Fruit fly (Drosophila melanogaster) whole organism, embryonic: Measurements from ENCODE around the gene CG15254.

Source experiments
- Adf1 ChIP-seq: fragments of 200-800 bp; sonication (Bioruptor generic); IDR thresholded peaks from 2 replicates; pipeline ENCODE4 v1.3.6; 2022; ENCODE audit warnings: missing biosample characterization, missing genetic modification characterization
- CG10267 ChIP-seq: fragments of 200-800 bp; sonication (Bioruptor generic); optimal IDR thresholded peaks from 2 replicates; lab custom pipeline; 2018; ENCODE audit warnings: missing biosample characterization, mild to moderate bottlenecking, missing genetic modification characterization, moderate library complexity
- CG10274 ChIP-seq: fragments of 200-800 bp; sonication (Bioruptor generic); optimal IDR thresholded peaks from 3 replicates; lab custom pipeline; 2017; ENCODE audit warnings: missing biosample characterization, mild to moderate bottlenecking, missing genetic modification characterization
- CG10543 ChIP-seq: fragments of 200-800 bp; sonication (Bioruptor generic); optimal IDR thresholded peaks from 3 replicates; lab custom pipeline; 2017; ENCODE audit warnings: missing biosample characterization, mild to moderate bottlenecking, missing genetic modification characterization, moderate library complexity
- CG10654 ChIP-seq: fragments of 200-800 bp; sonication (Bioruptor generic); optimal IDR thresholded peaks from 2 replicates; lab custom pipeline; 2016; ENCODE audit warnings: missing biosample characterization, missing genetic modification characterization
- CG1233 ChIP-seq: fragments of 200-800 bp; sonication (Bioruptor generic); optimal IDR thresholded peaks from 4 replicates; lab custom pipeline; 2018; ENCODE audit warnings: missing biosample characterization, mild to moderate bottlenecking, missing genetic modification characterization
- CG12942 ChIP-seq: fragments of 200-800 bp; sonication (Bioruptor generic); optimal IDR thresholded peaks from 3 replicates; lab custom pipeline; 2016; ENCODE audit warnings: missing biosample characterization, missing genetic modification characterization
- CG13894 ChIP-seq: fragments of 200-800 bp; sonication (Bioruptor generic); optimal IDR thresholded peaks from 3 replicates; lab custom pipeline; 2018; ENCODE audit warnings: missing biosample characterization, mild to moderate bottlenecking, missing genetic modification characterization, moderate library complexity
- CG14050 ChIP-seq: fragments of 200-800 bp; sonication (Bioruptor generic); IDR thresholded peaks from 3 replicates; pipeline ENCODE4 v1.3.6; 2022; ENCODE audit warnings: missing biosample characterization, missing genetic modification characterization
- CG14710 ChIP-seq: fragments of 200-800 bp; sonication (Bioruptor generic); optimal IDR thresholded peaks from 3 replicates; lab custom pipeline; 2019; ENCODE audit warnings: missing biosample characterization, mild to moderate bottlenecking, missing genetic modification characterization, moderate library complexity
- CG15073 ChIP-seq: fragments of 200-800 bp; sonication (Bioruptor generic); optimal IDR thresholded peaks from 2 replicates; lab custom pipeline; 2016; ENCODE audit warnings: missing biosample characterization, missing genetic modification characterization
- CG16863 ChIP-seq: fragments of 200-800 bp; sonication (Bioruptor generic); optimal IDR thresholded peaks from 3 replicates; lab custom pipeline; 2016; ENCODE audit warnings: missing biosample characterization, missing genetic modification characterization
- CG30431 ChIP-seq: fragments of 200-800 bp; sonication (Bioruptor generic); optimal IDR thresholded peaks from 2 replicates; lab custom pipeline; 2017; ENCODE audit warnings: missing biosample characterization, missing genetic modification characterization
- CG3726 ChIP-seq: fragments of 200-800 bp; sonication (Bioruptor generic); IDR thresholded peaks from 3 replicates; pipeline ENCODE4, ENCODE4 v1.3.6; 2022; ENCODE audit warnings: missing biosample characterization, missing genetic modification characterization
- CG4404 ChIP-seq: fragments of 200-800 bp; sonication (Bioruptor generic); IDR thresholded peaks from 2 replicates; pipeline ENCODE4 v1.3.6; 2022; ENCODE audit warnings: missing biosample characterization, missing genetic modification characterization
- CG4424 ChIP-seq: fragments of 200-800 bp; sonication (Bioruptor generic); optimal IDR thresholded peaks from 3 replicates; lab custom pipeline; 2016; ENCODE audit warnings: missing biosample characterization, missing genetic modification characterization
- CG6175 ChIP-seq: fragments of 200-800 bp; sonication (Bioruptor generic); IDR thresholded peaks from 3 replicates; pipeline ENCODE4 v1.3.6; 2022; ENCODE audit warnings: missing biosample characterization, missing genetic modification characterization
- CG6854 ChIP-seq: fragments of 200-800 bp; sonication (Bioruptor generic); optimal IDR thresholded peaks from 3 replicates; lab custom pipeline; 2017; ENCODE audit warnings: missing biosample characterization, mild to moderate bottlenecking, missing genetic modification characterization
- CG7745 ChIP-seq: fragments of 200-800 bp; sonication (Bioruptor generic); optimal IDR thresholded peaks from 2 replicates; lab custom pipeline; 2018; ENCODE audit warnings: missing biosample characterization, mild to moderate bottlenecking, missing genetic modification characterization, moderate library complexity
- CG8359 ChIP-seq: fragments of 200-800 bp; sonication (Bioruptor generic); optimal IDR thresholded peaks from 2 replicates; lab custom pipeline; 2017; ENCODE audit warnings: missing biosample characterization, mild to moderate bottlenecking, missing genetic modification characterization, borderline replicate concordance
- CG8944 ChIP-seq: fragments of 200-800 bp; sonication (Bioruptor generic); optimal IDR thresholded peaks from 3 replicates; lab custom pipeline; 2016; ENCODE audit warnings: missing biosample characterization, missing genetic modification characterization
- CG9437 ChIP-seq: fragments of 200-800 bp; sonication (Bioruptor generic); optimal IDR thresholded peaks from 2 replicates; lab custom pipeline; 2018; ENCODE audit warnings: missing biosample characterization, mild to moderate bottlenecking, missing genetic modification characterization
- CTCF ChIP-seq: fragments of 200-800 bp; sonication (Bioruptor generic); optimal IDR thresholded peaks from 2 replicates; lab custom pipeline; 2017; ENCODE audit warnings: missing biosample characterization, mild to moderate bottlenecking, missing genetic modification characterization, moderate library complexity
- D19A ChIP-seq: fragments of 200-800 bp; optimal IDR thresholded peaks from 3 replicates; lab custom pipeline; 2019; ENCODE audit warnings: missing biosample characterization, mild to moderate bottlenecking, missing genetic modification characterization, moderate library complexity
- Dref ChIP-seq: fragments of 200-800 bp; sonication (Bioruptor generic); IDR thresholded peaks from 2 replicates; pipeline ENCODE4 v1.3.6; 2022; ENCODE audit warnings: missing biosample characterization, missing genetic modification characterization
- Fer3 ChIP-seq: fragments of 200-800 bp; sonication (Bioruptor generic); optimal IDR thresholded peaks from 2 replicates; lab custom pipeline; 2018; ENCODE audit warnings: missing biosample characterization, mild to moderate bottlenecking, missing genetic modification characterization, moderate library complexity
- HHEX ChIP-seq: fragments of 200-800 bp; sonication (Bioruptor generic); optimal IDR thresholded peaks from 3 replicates; lab custom pipeline; 2017; ENCODE audit warnings: missing biosample characterization, mild to moderate bottlenecking, missing genetic modification characterization, missing genetic modification reagents
- HLH54F ChIP-seq: fragments of 200-800 bp; sonication (Bioruptor generic); optimal IDR thresholded peaks from 3 replicates; lab custom pipeline; 2016; ENCODE audit warnings: missing biosample characterization, missing genetic modification characterization
- Hand ChIP-seq: fragments of 200-800 bp; sonication (Bioruptor generic); optimal IDR thresholded peaks from 2 replicates; lab custom pipeline; 2017; ENCODE audit warnings: mild to moderate bottlenecking, missing biosample characterization, missing genetic modification reagents, missing genetic modification characterization
- Max ChIP-seq: fragments of 200-800 bp; sonication (Bioruptor generic); optimal IDR thresholded peaks from 2 replicates; lab custom pipeline; 2016; ENCODE audit warnings: missing biosample characterization, mild to moderate bottlenecking, missing genetic modification characterization
- Pdp1 ChIP-seq, 2 experiments: fragments of 200-800 bp; sonication (Bioruptor generic); optimal IDR thresholded peaks; 3 replicates each; lab custom pipeline; 2016; ENCODE audit warnings: missing biosample characterization in 2 of 2, missing genetic modification characterization in 2 of 2, mild to moderate bottlenecking in 1 of 2, moderate library complexity in 1 of 2
- ac ChIP-seq: fragments of 200-800 bp; sonication (Bioruptor generic); optimal IDR thresholded peaks from 3 replicates; lab custom pipeline; 2017; ENCODE audit warnings: missing biosample characterization, mild to moderate bottlenecking, missing genetic modification characterization
- ato ChIP-seq: fragments of 200-800 bp; sonication (Bioruptor generic); IDR thresholded peaks from 2 replicates; pipeline ENCODE4 v1.3.6; 2022; ENCODE audit warnings: missing biosample characterization, missing genetic modification characterization; ENCODE audit not compliant: partially characterized antibody
- bigmax ChIP-seq: fragments of 200-800 bp; sonication (Bioruptor generic); optimal IDR thresholded peaks from 2 replicates; lab custom pipeline; 2018; ENCODE audit warnings: missing biosample characterization, mild to moderate bottlenecking, missing genetic modification characterization
- cas ChIP-seq: fragments of 200-800 bp; sonication (Bioruptor generic); IDR thresholded peaks from 2 replicates; pipeline ENCODE4 v1.3.6; 2022; ENCODE audit warnings: missing biosample characterization, missing genetic modification characterization
- ci ChIP-seq: fragments of 200-800 bp; sonication (Bioruptor generic); IDR thresholded peaks from 3 replicates; pipeline ENCODE4 v1.3.6; 2022; ENCODE audit warnings: missing biosample characterization, missing genetic modification characterization
- disco-r ChIP-seq: fragments of 200-800 bp; sonication (Bioruptor generic); optimal IDR thresholded peaks from 2 replicates; lab custom pipeline; 2016; ENCODE audit warnings: missing biosample characterization, missing genetic modification characterization
- dmrt11E ChIP-seq: fragments of 200-800 bp; sonication (Bioruptor generic); optimal IDR thresholded peaks from 3 replicates; lab custom pipeline; 2018; ENCODE audit warnings: missing biosample characterization, mild to moderate bottlenecking, missing genetic modification characterization, moderate library complexity
- esg ChIP-seq: fragments of 200-800 bp; sonication (Bioruptor generic); conservative IDR thresholded peaks from 2 replicates; pipeline ENCODE4 v1.3.6; 2022; ENCODE audit warnings: missing biosample characterization, missing genetic modification characterization
- ftz-f1 ChIP-seq: fragments of 200-800 bp; sonication (Bioruptor generic); optimal IDR thresholded peaks from 2 replicates; lab custom pipeline; 2016; ENCODE audit warnings: missing biosample characterization, missing genetic modification characterization
- gcm ChIP-seq: fragments of 200-800 bp; sonication (Bioruptor generic); optimal IDR thresholded peaks from 2 replicates; lab custom pipeline; 2019; ENCODE audit warnings: missing biosample characterization, mild to moderate bottlenecking, missing genetic modification characterization, moderate library complexity
- grau ChIP-seq: fragments of 200-800 bp; optimal IDR thresholded peaks from 3 replicates; lab custom pipeline; 2019; ENCODE audit warnings: missing biosample characterization, mild to moderate bottlenecking, missing genetic modification characterization, moderate library complexity
- jing ChIP-seq: fragments of 200-800 bp; sonication (Bioruptor generic); optimal IDR thresholded peaks from 2 replicates; lab custom pipeline; 2018; ENCODE audit warnings: missing biosample characterization, mild to moderate bottlenecking, missing genetic modification characterization
- mam ChIP-seq: fragments of 200-800 bp; sonication (Bioruptor generic); optimal IDR thresholded peaks from 3 replicates; lab custom pipeline; 2016; ENCODE audit warnings: missing biosample characterization, missing genetic modification characterization
- pb ChIP-seq: fragments of 200-800 bp; sonication (Bioruptor generic); optimal IDR thresholded peaks from 3 replicates; lab custom pipeline; 2016; ENCODE audit warnings: missing biosample characterization, missing genetic modification characterization
- peb ChIP-seq: fragments of 200-800 bp; sonication (Bioruptor generic); IDR thresholded peaks from 2 replicates; pipeline ENCODE4 v1.3.6; 2022; ENCODE audit warnings: missing biosample characterization, missing genetic modification characterization
- pfk ChIP-seq: fragments of 200-800 bp; sonication (Bioruptor generic); optimal IDR thresholded peaks from 2 replicates; lab custom pipeline; 2018; ENCODE audit warnings: missing biosample characterization, mild to moderate bottlenecking, missing genetic modification characterization, moderate library complexity
- sd ChIP-seq: fragments of 200-800 bp; sonication (Bioruptor generic); optimal IDR thresholded peaks from 3 replicates; lab custom pipeline; 2018; ENCODE audit warnings: missing biosample characterization, mild to moderate bottlenecking, missing genetic modification characterization, moderate library complexity
- sens ChIP-seq: fragments of 200-800 bp; sonication (Bioruptor generic); peaks from one replicate; lab custom pipeline; 2016; ENCODE audit warnings: missing biosample characterization, missing genetic modification characterization
- sens-2 ChIP-seq: fragments of 200-800 bp; sonication (Bioruptor generic); IDR thresholded peaks from 2 replicates; pipeline ENCODE4 v1.3.6; 2022; ENCODE audit warnings: missing biosample characterization, missing genetic modification characterization
- sr ChIP-seq: fragments of 200-800 bp; sonication (Bioruptor generic); IDR thresholded peaks from 3 replicates; pipeline ENCODE4 v1.3.6; 2022; ENCODE audit warnings: missing biosample characterization, missing genetic modification characterization
- sug ChIP-seq: fragments of 200-800 bp; optimal IDR thresholded peaks from 2 replicates; lab custom pipeline; 2019; ENCODE audit warnings: missing biosample characterization, mild to moderate bottlenecking, missing genetic modification characterization, moderate library complexity
- zen ChIP-seq: fragments of 200-800 bp; sonication (Bioruptor generic); optimal IDR thresholded peaks from 3 replicates; lab custom pipeline; 2018; ENCODE audit warnings: missing biosample characterization, mild to moderate bottlenecking, missing genetic modification characterization, moderate library complexity

The CG15254 gene

DNA sequence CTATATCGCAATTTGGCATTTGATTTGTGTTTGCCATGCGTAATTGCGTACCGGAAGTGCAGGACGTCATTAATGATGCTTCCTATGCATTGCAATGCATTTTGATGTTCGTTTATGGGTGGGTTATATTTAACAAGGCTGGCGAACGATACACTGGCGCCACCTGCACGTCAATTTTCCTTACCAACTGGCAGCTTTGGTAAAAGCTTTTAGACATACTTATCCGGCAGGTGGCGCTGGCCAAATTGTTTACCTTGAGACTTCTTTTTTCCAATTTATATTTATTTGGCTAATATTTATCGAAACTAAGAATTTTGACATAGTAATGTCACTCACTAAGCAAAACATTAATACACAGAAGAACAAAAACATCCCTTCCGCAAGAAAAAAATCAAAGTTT lies 29.2 kb upstream of the CG15254 start (continued):
- TF ChIP-seq CG13894 (tag; lab: Kevin White, UChicago) (no peak), CG8359 (GFP tag; lab: Kevin White, UChicago) (no peak), peb (GFP tag; lab: Robert Waterston, UW) (no peak), CG7745 (tag; lab: Kevin White, UChicago) (no peak), ac (GFP tag; lab: Kevin White, UChicago) (no peak), CG6854 (GFP tag; lab: Kevin White, UChicago) (no peak), CG14050 (GFP tag; lab: Robert Waterston, UW) (no peak), Max (no peak), HLH54F (GFP tag; lab: Kevin White, UChicago) (no peak), sug (tag; lab: Kevin White, UChicago) (no peak), sr (no peak), CG14710 (tag; lab: Kevin White, UChicago) (no peak), sd (tag; lab: Kevin White, UChicago) (no peak), Fer3 (no peak), ato (GFP tag; lab: Robert Waterston, UW) (no peak), ftz-f1 (GFP tag; lab: Kevin White, UChicago) (no peak), gcm (GFP tag; lab: Kevin White, UChicago) (no peak), D19A (no peak), Hand (GFP tag; lab: Kevin White, UChicago) (no peak), CTCF (GFP tag; lab: Kevin White, UChicago) (peak; percentile 97), ci (GFP tag; lab: Robert Waterston, UW) (no peak), CG4404 (GFP tag; lab: Robert Waterston, UW) (no peak), CG8944 (GFP tag; lab: Kevin White, UChicago) (peak; percentile 24), grau (tag; lab: Kevin White, UChicago) (no peak), CG15073 (no peak), CG10267 (no peak), CG10274 (GFP tag; lab: Kevin White, UChicago) (no peak), CG1233 (GFP tag; lab: Kevin White, UChicago) (no peak), Adf1 (GFP tag; lab: Robert Waterston, UW) (no peak), CG12942 (GFP tag; lab: Kevin White, UChicago) (peak; percentile 10), CG10543 (GFP tag; lab: Kevin White, UChicago) (no peak), jing (GFP tag; lab: Kevin White, UChicago) (no peak), HHEX (GFP tag; lab: Kevin White, UChicago) (no peak), CG30431 (GFP tag; lab: Kevin White, UChicago) (no peak), CG3726 (GFP tag; lab: Robert Waterston, UW) (0 out of 3 replicates have a peak, but pooled peaks have one; percentile 29), pb (GFP tag; lab: Kevin White, UChicago) (no peak), dmrt11E (no peak), Pdp1 (GFP tag; optimal IDR thresholded peaks at IDR 0.05; lab: Kevin White, UChicago) (no peak), disco-r (GFP tag; lab: Kevin White, UChicago) (no peak), CG4424 (GFP tag; lab: Kevin White, UChicago) (peak; percentile 6), esg (GFP tag; lab: Robert Waterston, UW) (no peak), sens (GFP tag; lab: Kevin White, UChicago) (peak; percentile 64), sens-2 (GFP tag; lab: Robert Waterston, UW) (no peak), pfk (GFP tag; lab: Kevin White, UChicago) (no peak), mam (peak; percentile 9), bigmax (GFP tag; lab: Kevin White, UChicago) (no peak), CG16863 (GFP tag; lab: Kevin White, UChicago) (no peak), Dref (no peak), CG10654 (GFP tag; lab: Kevin White, UChicago) (peak; percentile 10), CG9437 (GFP tag; lab: Kevin White, UChicago) (no peak), cas (no peak), CG6175 (GFP tag; lab: Robert Waterston, UW) (no peak), zen (no peak)
